Fruit fly (Drosophila melanogaster) whole organism, embryonic: ENCODE data around the gene Hasp.

ENCODE experiments used
- BEAF-32 ChIP-seq: fragments of 200-800 bp; sonication (Bioruptor generic); optimal IDR thresholded peaks from 3 replicates; lab custom pipeline; 2017; ENCODE audit warnings: missing biosample characterization, missing genetic modification characterization, mild to moderate bottlenecking, moderate library complexity, missing genetic modification reagents
- CG12744 ChIP-seq: fragments of 200-800 bp; sonication (Bioruptor generic); optimal IDR thresholded peaks from 2 replicates; lab custom pipeline; 2016; ENCODE audit warnings: missing biosample characterization, missing genetic modification characterization
- CG13296 ChIP-seq: fragments of 200-800 bp; sonication (Bioruptor generic); optimal IDR thresholded peaks from 3 replicates; lab custom pipeline; 2018; ENCODE audit warnings: missing biosample characterization, mild to moderate bottlenecking, missing genetic modification characterization
- CG14860 ChIP-seq: fragments of 200-800 bp; sonication (Bioruptor generic); IDR thresholded peaks from 3 replicates; pipeline ENCODE4 v1.3.6; 2022; ENCODE audit warnings: missing biosample characterization, missing genetic modification characterization; ENCODE audit not compliant: partially characterized antibody
- CG1602 ChIP-seq: fragments of 200-800 bp; sonication (Bioruptor generic); optimal IDR thresholded peaks from 3 replicates; lab custom pipeline; 2016; ENCODE audit warnings: missing biosample characterization, missing genetic modification characterization
- CG17359 ChIP-seq: fragments of 200-800 bp; sonication (Bioruptor generic); optimal IDR thresholded peaks from 3 replicates; lab custom pipeline; 2018; ENCODE audit warnings: missing biosample characterization, mild to moderate bottlenecking, missing genetic modification characterization, moderate library complexity
- CG17385 ChIP-seq: fragments of 200-800 bp; sonication (Bioruptor generic); optimal IDR thresholded peaks from 3 replicates; lab custom pipeline; 2018; ENCODE audit warnings: missing biosample characterization, mild to moderate bottlenecking, missing genetic modification characterization
- CG1792 ChIP-seq: fragments of 200-800 bp; sonication (Bioruptor generic); optimal IDR thresholded peaks from 2 replicates; lab custom pipeline; 2016; ENCODE audit warnings: missing biosample characterization, missing genetic modification characterization
- CG2129 ChIP-seq: fragments of 200-800 bp; sonication (Bioruptor generic); IDR thresholded peaks from 2 replicates; pipeline ENCODE4 v1.3.6; 2022; ENCODE audit warnings: missing biosample characterization, missing genetic modification characterization; ENCODE audit not compliant: partially characterized antibody
- CG30020 ChIP-seq: fragments of 200-800 bp; optimal IDR thresholded peaks from 2 replicates; lab custom pipeline; 2019; ENCODE audit warnings: missing biosample characterization, mild to moderate bottlenecking, missing genetic modification characterization, moderate library complexity
- CG30403 ChIP-seq: fragments of 200-800 bp; sonication (Bioruptor generic); optimal IDR thresholded peaks from 3 replicates; lab custom pipeline; 2016; ENCODE audit warnings: missing biosample characterization, missing genetic modification characterization
- CG3065 ChIP-seq: fragments of 200-800 bp; sonication (Bioruptor generic); optimal IDR thresholded peaks from 2 replicates; lab custom pipeline; 2016; ENCODE audit warnings: missing biosample characterization, missing genetic modification characterization
- CG32767 ChIP-seq: fragments of 200-800 bp; sonication (Bioruptor generic); IDR thresholded peaks from 2 replicates; pipeline ENCODE4 v1.3.6; 2022; ENCODE audit warnings: missing biosample characterization, missing genetic modification characterization
- CG3838 ChIP-seq: fragments of 200-800 bp; sonication (Bioruptor generic); optimal IDR thresholded peaks from 3 replicates; lab custom pipeline; 2016; ENCODE audit warnings: missing biosample characterization, missing genetic modification characterization
- CG42726 ChIP-seq: fragments of 200-800 bp; sonication (Bioruptor generic); IDR thresholded peaks from 2 replicates; pipeline ENCODE4 v1.3.6; 2022; ENCODE audit warnings: missing biosample characterization, missing genetic modification characterization; ENCODE audit not compliant: partially characterized antibody
- Camta ChIP-seq: fragments of 200-800 bp; sonication (Bioruptor generic); optimal IDR thresholded peaks from 2 replicates; lab custom pipeline; 2016; ENCODE audit warnings: missing biosample characterization, missing genetic modification characterization
- CrebB ChIP-seq: fragments of 200-800 bp; sonication (Bioruptor generic); optimal IDR thresholded peaks from 3 replicates; lab custom pipeline; 2018; ENCODE audit warnings: missing biosample characterization, mild to moderate bottlenecking, missing genetic modification characterization
- Dek ChIP-seq: fragments of 200-800 bp; sonication (Bioruptor generic); optimal IDR thresholded peaks from 3 replicates; lab custom pipeline; 2019; ENCODE audit warnings: missing biosample characterization, mild to moderate bottlenecking, missing genetic modification characterization, moderate library complexity
- Dref ChIP-seq: fragments of 200-800 bp; sonication (Bioruptor generic); IDR thresholded peaks from 2 replicates; pipeline ENCODE4 v1.3.6; 2022; ENCODE audit warnings: missing biosample characterization, missing genetic modification characterization
- Elba2 ChIP-seq: fragments of 200-800 bp; sonication (Bioruptor generic); optimal IDR thresholded peaks from 3 replicates; lab custom pipeline; 2016; ENCODE audit warnings: missing biosample characterization, missing genetic modification characterization
- Hand ChIP-seq: fragments of 200-800 bp; sonication (Bioruptor generic); optimal IDR thresholded peaks from 2 replicates; lab custom pipeline; 2017; ENCODE audit warnings: mild to moderate bottlenecking, missing biosample characterization, missing genetic modification reagents, missing genetic modification characterization
- Hr39 ChIP-seq: fragments of >200 bp; optimal IDR thresholded peaks from 2 replicates; lab custom pipeline; 2017
- Hsf ChIP-seq: fragments of 200-800 bp; sonication (Bioruptor generic); optimal IDR thresholded peaks from 3 replicates; lab custom pipeline; 2016; ENCODE audit warnings: missing biosample characterization, missing genetic modification characterization
- Nf-YA ChIP-seq: fragments of 200-800 bp; sonication (Bioruptor generic); IDR thresholded peaks from 2 replicates; pipeline ENCODE4 v1.3.6; 2022; ENCODE audit warnings: missing biosample characterization, missing genetic modification characterization
- NfI ChIP-seq: fragments of 200-800 bp; sonication (Bioruptor generic); optimal IDR thresholded peaks from 3 replicates; lab custom pipeline; 2018; ENCODE audit warnings: missing biosample characterization, mild to moderate bottlenecking, missing genetic modification characterization, moderate library complexity
- Oaz ChIP-seq: fragments of 200-800 bp; sonication (Bioruptor generic); IDR thresholded peaks from 2 replicates; pipeline ENCODE4 v1.3.6; 2022; ENCODE audit warnings: missing biosample characterization, missing genetic modification characterization
- Rx ChIP-seq: fragments of 200-800 bp; sonication (Bioruptor generic); IDR thresholded peaks from 2 replicates; pipeline ENCODE4 v1.3.6; 2022; ENCODE audit warnings: missing biosample characterization, missing genetic modification characterization
- Scr ChIP-seq: fragments of 200-800 bp; sonication (Bioruptor generic); IDR thresholded peaks from 2 replicates; pipeline ENCODE4 v1.3.6; 2022; ENCODE audit warnings: missing biosample characterization, missing genetic modification characterization; ENCODE audit not compliant: partially characterized antibody
- Sin3A ChIP-seq: fragments of >200 bp; optimal IDR thresholded peaks from 2 replicates; lab custom pipeline; 2018
- Taf1 ChIP-seq: fragments of 200-800 bp; sonication (Bioruptor generic); IDR thresholded peaks from 2 replicates; pipeline ENCODE4 v1.3.6; 2022; ENCODE audit warnings: missing biosample characterization, missing genetic modification characterization
- Tbp ChIP-seq: fragments of >200 bp; optimal IDR thresholded peaks from 2 replicates; lab custom pipeline; 2018; ENCODE audit warnings: missing biosample characterization, missing genetic modification characterization
- ato ChIP-seq: fragments of 200-800 bp; sonication (Bioruptor generic); IDR thresholded peaks from 2 replicates; pipeline ENCODE4 v1.3.6; 2022; ENCODE audit warnings: missing biosample characterization, missing genetic modification characterization; ENCODE audit not compliant: partially characterized antibody
- bbx ChIP-seq: fragments of 200-800 bp; sonication (Bioruptor generic); IDR thresholded peaks from 2 replicates; pipeline ENCODE4 v1.3.6; 2022; ENCODE audit warnings: missing biosample characterization, missing genetic modification characterization; ENCODE audit not compliant: partially characterized antibody
- bcd ChIP-seq: fragments of 200-800 bp; sonication (Bioruptor generic); optimal IDR thresholded peaks from 2 replicates; lab custom pipeline; 2017; ENCODE audit warnings: missing biosample characterization, mild to moderate bottlenecking, missing genetic modification characterization
- dm ChIP-seq: fragments of 200-800 bp; sonication (Bioruptor generic); optimal IDR thresholded peaks from 3 replicates; lab custom pipeline; 2016; ENCODE audit warnings: missing biosample characterization, missing genetic modification characterization
- eyg ChIP-seq: fragments of 200-800 bp; sonication (Bioruptor generic); optimal IDR thresholded peaks from 3 replicates; lab custom pipeline; 2016; ENCODE audit warnings: missing biosample characterization, missing genetic modification characterization
- fd3F ChIP-seq: fragments of 200-800 bp; sonication (Bioruptor generic); optimal IDR thresholded peaks from 2 replicates; lab custom pipeline; 2018; ENCODE audit warnings: missing biosample characterization, mild to moderate bottlenecking, missing genetic modification characterization, moderate library complexity
- ftz-f1 ChIP-seq: fragments of 200-800 bp; sonication (Bioruptor generic); optimal IDR thresholded peaks from 2 replicates; lab custom pipeline; 2016; ENCODE audit warnings: missing biosample characterization, missing genetic modification characterization
- jigr1 ChIP-seq: fragments of 200-800 bp; sonication (Bioruptor generic); IDR thresholded peaks from 3 replicates; pipeline ENCODE4 v1.3.6; 2022; ENCODE audit warnings: missing biosample characterization, missing genetic modification characterization
- kay ChIP-seq: fragments of 200-800 bp; sonication (Bioruptor generic); optimal IDR thresholded peaks from 2 replicates; lab custom pipeline; 2016; ENCODE audit warnings: missing biosample characterization, missing genetic modification characterization
- kni ChIP-seq: fragments of 200-800 bp; sonication (Bioruptor generic); optimal IDR thresholded peaks from 3 replicates; lab custom pipeline; 2017; ENCODE audit warnings: mild to moderate bottlenecking, missing biosample characterization, missing genetic modification reagents, missing genetic modification characterization
- knrl ChIP-seq: fragments of 200-800 bp; sonication (Bioruptor generic); IDR thresholded peaks from 3 replicates; pipeline ENCODE4 v1.3.6; 2022; ENCODE audit warnings: missing biosample characterization, missing genetic modification characterization; ENCODE audit not compliant: partially characterized antibody
- nmo ChIP-seq: fragments of 200-800 bp; sonication (Bioruptor generic); optimal IDR thresholded peaks from 2 replicates; lab custom pipeline; 2018; ENCODE audit warnings: missing biosample characterization, mild to moderate bottlenecking, missing genetic modification characterization, moderate library complexity
- onecut ChIP-seq: fragments of 200-800 bp; sonication (Bioruptor generic); IDR thresholded peaks from 2 replicates; pipeline ENCODE4 v1.3.6; 2022; ENCODE audit warnings: missing biosample characterization, missing genetic modification characterization
- phol ChIP-seq: fragments of 200-800 bp; sonication (Bioruptor generic); optimal IDR thresholded peaks from 3 replicates; lab custom pipeline; 2018; ENCODE audit warnings: missing biosample characterization, mild to moderate bottlenecking, missing genetic modification characterization, moderate library complexity
- sens-2 ChIP-seq: fragments of 200-800 bp; sonication (Bioruptor generic); IDR thresholded peaks from 2 replicates; pipeline ENCODE4 v1.3.6; 2022; ENCODE audit warnings: missing biosample characterization, missing genetic modification characterization
- sisA ChIP-seq: fragments of 200-800 bp; sonication (Bioruptor generic); IDR thresholded peaks from 2 replicates; pipeline ENCODE4 v1.3.6; 2022; ENCODE audit warnings: missing biosample characterization, missing genetic modification characterization
- sqz ChIP-seq: fragments of 200-800 bp; sonication (Bioruptor generic); optimal IDR thresholded peaks from 3 replicates; lab custom pipeline; 2018; ENCODE audit warnings: missing biosample characterization, mild to moderate bottlenecking, missing genetic modification characterization
- tio ChIP-seq: fragments of 200-800 bp; sonication (Bioruptor generic); optimal IDR thresholded peaks from 2 replicates; lab custom pipeline; 2017; ENCODE audit warnings: missing biosample characterization, missing genetic modification characterization, inconsistent platforms
- tll ChIP-seq, 2 experiments: fragments of 200-800 bp in 1 of 2; fragments of >200 bp in 1 of 2; sonication (Bioruptor generic) in 1 of 2; optimal IDR thresholded peaks; 2 replicates each; lab custom pipeline; 2017 to 2019; ENCODE audit warnings: missing biosample characterization in 2 of 2, missing genetic modification characterization in 2 of 2, mild to moderate bottlenecking in 1 of 2, moderate library complexity in 1 of 2
- vfl ChIP-seq: fragments of 200-800 bp; sonication (Bioruptor generic); optimal IDR thresholded peaks from 2 replicates; lab custom pipeline; 2016; ENCODE audit warnings: missing biosample characterization, missing genetic modification characterization
- vnd ChIP-seq: fragments of 200-800 bp; sonication (Bioruptor generic); IDR thresholded peaks from 3 replicates; pipeline ENCODE4 v1.3.6; 2022; ENCODE audit warnings: missing biosample characterization, missing genetic modification characterization; ENCODE audit not compliant: partially characterized antibody

Gene Hasp

dm6 chr2L:19484539-19484938 is 32.5 kb downstream of the Hasp start, which contains the start of the genes CG10195 and CG13084 (continued):
- TF ChIP-seq Camta (GFP tag; lab: Kevin White, UChicago) (no peak), CrebB (tag; lab: Kevin White, UChicago) (no peak), vfl (GFP tag; lab: Kevin White, UChicago) (no peak), Rx (GFP tag; lab: Robert Waterston, UW) (no peak), Hr39 (lab: Kevin White, UChicago) (no peak), Nf-YA (no peak), Sin3A (lab: Kevin White, UChicago) (no peak), ftz-f1 (GFP tag; lab: Kevin White, UChicago) (no peak), Elba2 (GFP tag; lab: Kevin White, UChicago) (no peak), Dek (no peak), onecut (GFP tag; lab: Robert Waterston, UW) (no peak), nmo (GFP tag; lab: Kevin White, UChicago) (no peak), CG17359 (tag; lab: Kevin White, UChicago) (no peak), CG1792 (no peak), NfI (GFP tag; lab: Kevin White, UChicago) (no peak), CG17385 (GFP tag; lab: Kevin White, UChicago) (no peak), phol (no peak), CG13296 (GFP tag; lab: Kevin White, UChicago) (no peak), ato (GFP tag; lab: Robert Waterston, UW) (0 out of 2 replicates have a peak, but pooled peaks have one; percentile 34), CG2129 (no peak), kay (GFP tag; lab: Kevin White, UChicago) (no peak), knrl (GFP tag; lab: Robert Waterston, UW) (no peak), CG3838 (GFP tag; lab: Kevin White, UChicago) (no peak), Dref (peak; percentile 70), sqz (GFP tag; lab: Kevin White, UChicago) (no peak), eyg (GFP tag; lab: Kevin White, UChicago) (no peak), Hand (no peak), CG14860 (GFP tag; lab: Robert Waterston, UW) (peak; percentile 52; the same call in 2 of the 3 replicates), sisA (GFP tag; lab: Robert Waterston, UW) (no peak), CG12744 (GFP tag; lab: Kevin White, UChicago) (no peak), tio (GFP tag; lab: Kevin White, UChicago) (no peak), BEAF-32 (GFP tag; lab: Kevin White, UChicago) (peak; percentile 14), Scr (GFP tag; lab: Robert Waterston, UW) (0 out of 2 replicates have a peak, but pooled peaks have one; percentile 24), tll (GFP tag; optimal IDR thresholded peaks at IDR 0.05; lab: Kevin White, UChicago) (no peak), Taf1 (GFP tag; lab: Robert Waterston, UW) (no peak), CG30403 (GFP tag; lab: Kevin White, UChicago) (no peak), Hsf (no peak), Tbp (GFP tag; lab: Kevin White, UChicago) (no peak), bcd (GFP tag; lab: Kevin White, UChicago) (no peak), CG42726 (GFP tag; lab: Robert Waterston, UW) (no peak), CG3065 (GFP tag; lab: Kevin White, UChicago) (no peak), bbx (GFP tag; lab: Robert Waterston, UW) (peak; percentile 62; the same call in 1 of the 2 replicates), sens-2 (GFP tag; lab: Robert Waterston, UW) (no peak), fd3F (GFP tag; lab: Kevin White, UChicago) (no peak), CG1602 (GFP tag; lab: Kevin White, UChicago) (no peak), jigr1 (GFP tag; lab: Robert Waterston, UW) (no peak), CG32767 (GFP tag; lab: Robert Waterston, UW) (no peak), CG30020 (tag; lab: Kevin White, UChicago) (no peak), kni (GFP tag; lab: Kevin White, UChicago) (no peak), Oaz (GFP tag; lab: Robert Waterston, UW) (no peak), vnd (GFP tag; lab: Robert Waterston, UW) (0 out of 3 replicates have a peak, but pooled peaks have one; percentile 20), dm (GFP tag; lab: Kevin White, UChicago) (no peak)
